Fruit fly (Drosophila melanogaster) whole organism, embryonic: ENCODE data around the gene fal.

Experiments used
- Aef1 ChIP-seq: fragments of 200-800 bp; sonication (Bioruptor generic); IDR thresholded peaks from 3 replicates; pipeline ENCODE4 v1.3.6; 2022; ENCODE audit warnings: missing biosample characterization, missing genetic modification characterization
- Asciz ChIP-seq: fragments of 200-800 bp; sonication (Bioruptor generic); optimal IDR thresholded peaks from 2 replicates; lab custom pipeline; 2017; ENCODE audit warnings: missing biosample characterization, mild to moderate bottlenecking, missing genetic modification characterization, missing genetic modification reagents
- CG11093 ChIP-seq: fragments of 200-800 bp; sonication (Bioruptor generic); IDR thresholded peaks from 3 replicates; pipeline ENCODE4 v1.3.6; 2022; ENCODE audit warnings: missing biosample characterization, missing genetic modification characterization
- CG11696 ChIP-seq: fragments of 200-800 bp; sonication (Bioruptor generic); IDR thresholded peaks from 2 replicates; pipeline ENCODE4 v1.3.6; 2022; ENCODE audit warnings: missing biosample characterization, missing genetic modification characterization
- CG12104 ChIP-seq: fragments of 200-800 bp; sonication (Bioruptor generic); optimal IDR thresholded peaks from 3 replicates; lab custom pipeline; 2016; ENCODE audit warnings: missing biosample characterization, missing genetic modification characterization
- CG12659 ChIP-seq: fragments of 200-800 bp; sonication (Bioruptor generic); optimal IDR thresholded peaks from 3 replicates; lab custom pipeline; 2017; ENCODE audit warnings: mild to moderate bottlenecking, missing biosample characterization, missing genetic modification reagents, missing genetic modification characterization
- CG2199 ChIP-seq: fragments of 200-800 bp; sonication (Bioruptor generic); IDR thresholded peaks from 3 replicates; pipeline ENCODE4 v1.3.6; 2022; ENCODE audit warnings: missing biosample characterization, missing genetic modification characterization
- CG2712 ChIP-seq: fragments of 200-800 bp; optimal IDR thresholded peaks from 3 replicates; lab custom pipeline; 2019; ENCODE audit warnings: missing biosample characterization, mild to moderate bottlenecking, missing genetic modification characterization, moderate library complexity
- CG42726 ChIP-seq: fragments of 200-800 bp; sonication (Bioruptor generic); IDR thresholded peaks from 2 replicates; pipeline ENCODE4 v1.3.6; 2022; ENCODE audit warnings: missing biosample characterization, missing genetic modification characterization; ENCODE audit not compliant: partially characterized antibody
- CG4424 ChIP-seq: fragments of 200-800 bp; sonication (Bioruptor generic); optimal IDR thresholded peaks from 3 replicates; lab custom pipeline; 2016; ENCODE audit warnings: missing biosample characterization, missing genetic modification characterization
- CG5180 ChIP-seq: fragments of 200-800 bp; sonication (Bioruptor generic); optimal IDR thresholded peaks from 3 replicates; lab custom pipeline; 2017; ENCODE audit warnings: missing biosample characterization, missing genetic modification characterization, mild to moderate bottlenecking, moderate library complexity, missing genetic modification reagents
- CG6791 ChIP-seq: fragments of 200-800 bp; sonication (Bioruptor generic); IDR thresholded peaks from 3 replicates; pipeline ENCODE4 v1.3.6; 2022; ENCODE audit warnings: missing biosample characterization, missing genetic modification characterization; ENCODE audit not compliant: partially characterized antibody
- CG8478 ChIP-seq: fragments of >200 bp; optimal IDR thresholded peaks from 2 replicates; lab custom pipeline; 2018
- CHES-1-like ChIP-seq: fragments of 200-800 bp; sonication (Bioruptor generic); optimal IDR thresholded peaks from 2 replicates; lab custom pipeline; 2016; ENCODE audit warnings: missing biosample characterization, missing genetic modification characterization
- Camta ChIP-seq: fragments of 200-800 bp; sonication (Bioruptor generic); optimal IDR thresholded peaks from 2 replicates; lab custom pipeline; 2016; ENCODE audit warnings: missing biosample characterization, missing genetic modification characterization
- D19A ChIP-seq: fragments of 200-800 bp; optimal IDR thresholded peaks from 3 replicates; lab custom pipeline; 2019; ENCODE audit warnings: missing biosample characterization, mild to moderate bottlenecking, missing genetic modification characterization, moderate library complexity
- Doc2 ChIP-seq: fragments of 200-800 bp; sonication (Bioruptor generic); IDR thresholded peaks from 2 replicates; pipeline ENCODE4 v1.3.6; 2022; ENCODE audit warnings: missing biosample characterization, missing genetic modification characterization
- E2f2 ChIP-seq: fragments of 200-800 bp; sonication (Bioruptor generic); IDR thresholded peaks from 2 replicates; pipeline ENCODE4 v1.3.6; 2022; ENCODE audit warnings: missing biosample characterization, missing genetic modification characterization
- Fer1 ChIP-seq: fragments of 200-800 bp; sonication (Bioruptor generic); optimal IDR thresholded peaks from 2 replicates; lab custom pipeline; 2017; ENCODE audit warnings: missing biosample characterization, mild to moderate bottlenecking, missing genetic modification characterization
- Lpt ChIP-seq: fragments of >200 bp; optimal IDR thresholded peaks from 2 replicates; lab custom pipeline; 2018; ENCODE audit warnings: missing biosample characterization, missing genetic modification characterization
- Poxn ChIP-seq: fragments of 200-800 bp; sonication (Bioruptor generic); IDR thresholded peaks from 2 replicates; pipeline ENCODE4 v1.3.6; 2022; ENCODE audit warnings: missing biosample characterization, missing genetic modification characterization
- Rfx ChIP-seq: fragments of 200-800 bp; sonication (Bioruptor generic); IDR thresholded peaks from 2 replicates; pipeline ENCODE4 v1.3.6; 2022; ENCODE audit warnings: missing biosample characterization, missing genetic modification characterization
- TFAM ChIP-seq: fragments of 200-800 bp; sonication (Bioruptor generic); optimal IDR thresholded peaks from 2 replicates; lab custom pipeline; 2017; ENCODE audit warnings: missing biosample characterization, missing genetic modification characterization, inconsistent platforms
- Usf ChIP-seq: fragments of 200-800 bp; sonication (Bioruptor generic); optimal IDR thresholded peaks from 2 replicates; lab custom pipeline; 2017; ENCODE audit warnings: missing genotype, missing biosample characterization, missing genetic modification characterization
- bab2 ChIP-seq: fragments of 200-800 bp; sonication (Bioruptor generic); optimal IDR thresholded peaks from 2 replicates; lab custom pipeline; 2016; ENCODE audit warnings: missing biosample characterization, missing genetic modification characterization
- bbx ChIP-seq: fragments of 200-800 bp; sonication (Bioruptor generic); IDR thresholded peaks from 2 replicates; pipeline ENCODE4 v1.3.6; 2022; ENCODE audit warnings: missing biosample characterization, missing genetic modification characterization; ENCODE audit not compliant: partially characterized antibody
- bowl ChIP-seq: fragments of 200-800 bp; sonication (Bioruptor generic); IDR thresholded peaks from 2 replicates; pipeline ENCODE4 v1.3.6; 2022; ENCODE audit warnings: missing biosample characterization, missing genetic modification characterization
- ci ChIP-seq: fragments of 200-800 bp; sonication (Bioruptor generic); IDR thresholded peaks from 3 replicates; pipeline ENCODE4 v1.3.6; 2022; ENCODE audit warnings: missing biosample characterization, missing genetic modification characterization
- crol ChIP-seq: fragments of 200-800 bp; sonication (Bioruptor generic); IDR thresholded peaks from 2 replicates; pipeline ENCODE4 v1.3.6; 2022; ENCODE audit warnings: missing biosample characterization, missing genetic modification characterization
- da ChIP-seq: fragments of 200-800 bp; sonication (Bioruptor generic); optimal IDR thresholded peaks from 2 replicates; lab custom pipeline; 2016; ENCODE audit warnings: missing biosample characterization, missing genetic modification characterization
- emc ChIP-seq: fragments of 200-800 bp; sonication (Bioruptor generic); optimal IDR thresholded peaks from 2 replicates; lab custom pipeline; 2016; ENCODE audit warnings: missing biosample characterization, missing genetic modification characterization
- fd64A ChIP-seq: fragments of 200-800 bp; sonication (Bioruptor generic); optimal IDR thresholded peaks from 3 replicates; lab custom pipeline; 2018; ENCODE audit warnings: missing biosample characterization, mild to moderate bottlenecking, missing genetic modification characterization
- fd96Cb ChIP-seq: fragments of 200-800 bp; sonication (Bioruptor generic); optimal IDR thresholded peaks from 2 replicates; lab custom pipeline; 2018; ENCODE audit warnings: missing biosample characterization, mild to moderate bottlenecking, missing genetic modification characterization, moderate library complexity
- gcm ChIP-seq: fragments of 200-800 bp; sonication (Bioruptor generic); optimal IDR thresholded peaks from 2 replicates; lab custom pipeline; 2019; ENCODE audit warnings: missing biosample characterization, mild to moderate bottlenecking, missing genetic modification characterization, moderate library complexity
- inv ChIP-seq: fragments of 200-800 bp; sonication (Bioruptor generic); IDR thresholded peaks from 2 replicates; pipeline ENCODE4 v1.3.6; 2022; ENCODE audit warnings: missing biosample characterization, missing genetic modification characterization; ENCODE audit not compliant: partially characterized antibody
- kni ChIP-seq: fragments of 200-800 bp; sonication (Bioruptor generic); optimal IDR thresholded peaks from 3 replicates; lab custom pipeline; 2017; ENCODE audit warnings: mild to moderate bottlenecking, missing biosample characterization, missing genetic modification reagents, missing genetic modification characterization
- knrl ChIP-seq: fragments of 200-800 bp; sonication (Bioruptor generic); IDR thresholded peaks from 3 replicates; pipeline ENCODE4 v1.3.6; 2022; ENCODE audit warnings: missing biosample characterization, missing genetic modification characterization; ENCODE audit not compliant: partially characterized antibody
- mam ChIP-seq: fragments of 200-800 bp; sonication (Bioruptor generic); optimal IDR thresholded peaks from 3 replicates; lab custom pipeline; 2016; ENCODE audit warnings: missing biosample characterization, missing genetic modification characterization
- nom ChIP-seq: fragments of 200-800 bp; sonication (Bioruptor generic); optimal IDR thresholded peaks from 2 replicates; lab custom pipeline; 2017; ENCODE audit warnings: missing biosample characterization, missing genetic modification characterization, mild to moderate bottlenecking, moderate library complexity, missing genetic modification reagents
- oc ChIP-seq: fragments of 200-800 bp; sonication (Bioruptor generic); optimal IDR thresholded peaks from 2 replicates; lab custom pipeline; 2018; ENCODE audit warnings: missing biosample characterization, mild to moderate bottlenecking, missing genetic modification characterization, moderate library complexity
- p53 ChIP-seq: fragments of 200-800 bp; sonication (Bioruptor generic); optimal IDR thresholded peaks from 2 replicates; lab custom pipeline; 2016; ENCODE audit warnings: missing biosample characterization, missing genetic modification characterization
- pnt ChIP-seq: fragments of 200-800 bp; sonication (Bioruptor generic); optimal IDR thresholded peaks from 3 replicates; lab custom pipeline; 2016; ENCODE audit warnings: missing biosample characterization, missing genetic modification characterization
- sens ChIP-seq: fragments of 200-800 bp; sonication (Bioruptor generic); peaks from one replicate; lab custom pipeline; 2016; ENCODE audit warnings: missing biosample characterization, missing genetic modification characterization
- sim ChIP-seq: fragments of 200-800 bp; sonication (Bioruptor generic); IDR thresholded peaks from 2 replicates; pipeline ENCODE4 v1.3.6; 2022; ENCODE audit warnings: missing biosample characterization, missing genetic modification characterization
- sisA ChIP-seq: fragments of 200-800 bp; sonication (Bioruptor generic); IDR thresholded peaks from 2 replicates; pipeline ENCODE4 v1.3.6; 2022; ENCODE audit warnings: missing biosample characterization, missing genetic modification characterization
- tap ChIP-seq: fragments of 200-800 bp; optimal IDR thresholded peaks from 3 replicates; lab custom pipeline; 2019; ENCODE audit warnings: missing biosample characterization, mild to moderate bottlenecking, missing genetic modification characterization, moderate library complexity
- toy ChIP-seq: fragments of 200-800 bp; sonication (Bioruptor generic); IDR thresholded peaks from 2 replicates; pipeline ENCODE4 v1.3.6; 2022; ENCODE audit warnings: missing biosample characterization, missing genetic modification characterization
- unpg ChIP-seq: fragments of 200-800 bp; sonication (Bioruptor generic); optimal IDR thresholded peaks from 3 replicates; lab custom pipeline; 2018; ENCODE audit warnings: missing biosample characterization, mild to moderate bottlenecking, missing genetic modification characterization, moderate library complexity
- usp ChIP-seq: fragments of >200 bp; optimal IDR thresholded peaks from 2 replicates; lab custom pipeline; 2017; ENCODE audit warnings: missing biosample characterization, missing genetic modification characterization
- wor ChIP-seq: fragments of 200-800 bp; sonication (Bioruptor generic); IDR thresholded peaks from 2 replicates; pipeline ENCODE4 v1.3.6; 2022; ENCODE audit warnings: missing biosample characterization, missing genetic modification characterization
- zen2 ChIP-seq: fragments of 200-800 bp; sonication (Bioruptor generic); IDR thresholded peaks from 3 replicates; pipeline ENCODE4 v1.3.6; 2022; ENCODE audit warnings: missing biosample characterization, missing genetic modification characterization; ENCODE audit not compliant: partially characterized antibody

fal gene

dm6 chr3L:19337398-19338086 lies 43.2 kb downstream of the fal start, which contains the start of gene pip (continued):
- TF ChIP-seq E2f2 (GFP tag; lab: Robert Waterston, UW) (no peak), CHES-1-like (GFP tag; lab: Kevin White, UChicago) (peak; percentile 59), CG12659 (GFP tag; lab: Kevin White, UChicago) (no peak), mam (GFP tag; lab: Kevin White, UChicago) (no peak), bbx (GFP tag; lab: Robert Waterston, UW) (no peak), crol (no peak), Rfx (GFP tag; lab: Robert Waterston, UW) (no peak; the same call in 1 of the 2 replicates), unpg (GFP tag; lab: Kevin White, UChicago) (peak; percentile 41), bowl (GFP tag; lab: Robert Waterston, UW) (no peak), Doc2 (no peak), da (GFP tag; lab: Kevin White, UChicago) (peak; percentile 29), CG6791 (GFP tag; lab: Robert Waterston, UW) (no peak), Camta (GFP tag; lab: Kevin White, UChicago) (peak; percentile 7), CG11696 (0 out of 2 replicates have a peak, but pooled peaks have one; percentile 24), Aef1 (GFP tag; lab: Robert Waterston, UW) (no peak), nom (GFP tag; lab: Kevin White, UChicago) (no peak), toy (GFP tag; lab: Robert Waterston, UW) (no peak), Poxn (GFP tag; lab: Robert Waterston, UW) (no peak), D19A (tag; lab: Kevin White, UChicago) (no peak), gcm (no peak), sim (GFP tag; lab: Robert Waterston, UW) (no peak), fd96Cb (tag; lab: Kevin White, UChicago) (no peak), CG11093 (GFP tag; lab: Robert Waterston, UW) (no peak), CG5180 (GFP tag; lab: Kevin White, UChicago) (peak; percentile 46), zen2 (GFP tag; lab: Robert Waterston, UW) (0 out of 3 replicates have a peak, but pooled peaks have one; percentile 13), CG4424 (GFP tag; lab: Kevin White, UChicago) (no peak), pnt (GFP tag; lab: Kevin White, UChicago) (peak; percentile 24), usp (GFP tag; lab: Kevin White, UChicago) (no peak), CG2712 (tag; lab: Kevin White, UChicago) (no peak), TFAM (GFP tag; lab: Kevin White, UChicago) (no peak), p53 (no peak), CG42726 (GFP tag; lab: Robert Waterston, UW) (no peak), oc (no peak), fd64A (GFP tag; lab: Kevin White, UChicago) (peak; percentile 34), CG2199 (peak; percentile 72), CG8478 (no peak), Lpt (no peak), Asciz (GFP tag; lab: Kevin White, UChicago) (peak; percentile 63), CG12104 (GFP tag; lab: Kevin White, UChicago) (no peak), ci (GFP tag; lab: Robert Waterston, UW) (0 out of 3 replicates have a peak, but pooled peaks have one; percentile 43), inv (GFP tag; lab: Robert Waterston, UW) (no peak), emc (GFP tag; lab: Kevin White, UChicago) (no peak), Fer1 (GFP tag; lab: Kevin White, UChicago) (peak; percentile 89), bab2 (GFP tag; lab: Kevin White, UChicago) (peak; percentile 36), Usf (GFP tag; lab: Kevin White, UChicago) (no peak), kni (GFP tag; lab: Kevin White, UChicago) (peak; percentile 74), wor (GFP tag; lab: Robert Waterston, UW) (no peak), knrl (GFP tag; lab: Robert Waterston, UW) (no peak), sens (peak; percentile 93), tap (tag; lab: Kevin White, UChicago) (no peak), sisA (GFP tag; lab: Robert Waterston, UW) (no peak)
